Worm (Caenorhabditis elegans): ENCODE measurements around the gene F36D3.14.

DNA sequence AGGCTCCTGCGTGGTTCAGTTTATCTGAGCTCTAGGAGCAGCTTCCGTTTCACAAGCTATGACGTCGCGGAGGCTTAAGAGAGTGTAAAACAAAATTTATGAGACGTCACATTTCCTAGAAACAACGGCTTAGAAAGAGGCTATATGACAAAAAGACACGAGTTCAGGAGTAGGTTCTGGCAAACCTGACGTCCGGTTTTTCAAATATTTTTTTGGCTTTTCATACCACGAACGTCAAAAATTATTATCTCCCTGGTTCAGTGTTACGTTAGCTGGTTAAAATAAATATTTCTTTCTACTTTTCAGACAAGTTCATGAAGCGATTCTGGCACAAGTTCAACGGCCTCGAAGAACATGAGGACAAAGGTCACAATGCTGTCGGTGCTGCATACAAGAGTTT is 24.7 kb upstream of the F36D3.14 start, which contains the start of gene F36D3.16:
- TF ChIP-seq scrt-1 (GFP tag; IDR thresholded peaks at IDR 0.05) (no peak), B0310.2 (tag; optimal IDR thresholded peaks at IDR 0.05) (no peak), hnd-1 (tag; optimal IDR thresholded peaks at IDR 0.05) (no peak)
